Worm (Caenorhabditis elegans): ENCODE data around the gene exl-1.

exl-1 gene

ce11 chrII:14413035-14413525 lies at the start of gene exl-1:
exl-1 (minus strand) TSS chrII:14413475.
- TF ChIP-seq fkh-10 (GFP tag; optimal IDR thresholded peaks at IDR 0.05) (no peak), pha-4 (tag; optimal IDR thresholded peaks at IDR 0.05) (no peak), ceh-82 (tag; optimal IDR thresholded peaks at IDR 0.05) (no peak), unc-62 (GFP tag; optimal IDR thresholded peaks at IDR 0.05) (no peak)

- TF ChIP-seq nhr-77 (tag; optimal IDR thresholded peaks at IDR 0.05): no peak
- no peak for TF ChIP-seq elt-3 (tag; optimal IDR thresholded peaks at IDR 0.05)
- TF ChIP-seq aly-2 (tag; optimal IDR thresholded peaks at IDR 0.05): no peak
- no peak for TF ChIP-seq nhr-67 (tag; optimal IDR thresholded peaks at IDR 0.05)
- no peak for TF ChIP-seq ceh-82 (tag; optimal IDR thresholded peaks at IDR 0.05)
- TF ChIP-seq lsy-12 (tag; optimal IDR thresholded peaks at IDR 0.05): no peak
- no peak for TF ChIP-seq eor-1 (tag; optimal IDR thresholded peaks at IDR 0.05)
- TF ChIP-seq elt-2 (tag; optimal IDR thresholded peaks at IDR 0.05): no peak
- TF ChIP-seq daf-12 (tag; optimal IDR thresholded peaks at IDR 0.05): no peak
- TF ChIP-seq nhr-43 (tag; optimal IDR thresholded peaks at IDR 0.05; ENCODE audit: poor library complexity, severe bottlenecking): no peak
- TF ChIP-seq nhr-237 (tag; optimal IDR thresholded peaks at IDR 0.05): no peak
- no peak for TF ChIP-seq skn-1 (tag; optimal IDR thresholded peaks at IDR 0.05)
Observed at ce11 chrII:14455332-14455731, 42.1 kb upstream of the exl-1 start, which contains the start of gene dmsr-6. dmsr-6 (plus strand) TSS chrII:14455632.

DNA sequence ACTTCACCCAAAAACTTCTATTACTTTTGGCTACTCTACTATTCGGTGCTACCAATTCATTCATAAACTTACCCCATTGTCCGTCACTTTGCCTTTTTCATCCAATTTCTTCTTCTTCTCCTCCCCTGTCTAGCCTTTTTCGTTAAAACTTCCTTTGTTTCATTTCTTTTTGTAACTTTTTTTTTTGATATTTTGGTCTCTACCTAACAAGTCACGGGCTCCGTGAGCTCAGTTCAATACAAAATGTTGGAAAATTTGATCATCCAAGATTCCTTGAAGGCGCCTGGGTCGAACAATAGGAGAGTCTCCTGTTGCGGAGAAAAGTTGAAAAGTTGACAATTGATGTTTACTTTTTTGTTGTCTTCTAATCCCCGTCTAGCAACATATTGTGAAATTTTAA lies 38.7 kb upstream of the exl-1 start:
- TF ChIP-seq pqm-1 (tag; optimal IDR thresholded peaks at IDR 0.05) (no peak), fos-1 (tag; optimal IDR thresholded peaks at IDR 0.05) (no peak), fkh-10 (GFP tag; optimal IDR thresholded peaks at IDR 0.05) (peak; percentile 22)

DNA sequence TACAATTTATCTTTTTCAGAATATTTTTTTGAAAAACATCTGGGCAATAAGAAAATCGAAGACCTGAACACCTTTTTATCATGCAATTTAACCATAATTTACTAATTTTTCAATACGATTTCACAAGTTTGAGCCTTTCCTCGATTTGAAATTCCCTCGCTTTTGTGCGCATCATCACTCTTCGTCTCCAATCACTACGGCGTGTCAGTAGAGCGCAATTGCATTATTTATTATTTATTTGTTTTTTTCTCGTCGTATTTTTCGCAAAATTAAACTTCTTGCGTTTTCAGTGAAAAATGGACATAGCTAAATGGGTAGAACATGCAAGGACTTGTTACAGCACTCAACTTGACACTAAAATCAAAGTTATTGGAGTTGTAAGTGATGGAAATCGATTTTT lies 27.9 kb upstream of the exl-1 start, which contains the start of gene smg-8:
smg-8 (plus strand) TSS at position 266 of the 400 bp plus-strand sequence.
- no peak for TF ChIP-seq jun-1 (tag; optimal IDR thresholded peaks at IDR 0.05)
- no peak for TF ChIP-seq elt-1 (tag; optimal IDR thresholded peaks at IDR 0.05)
- TF ChIP-seq ztf-4 (tag; optimal IDR thresholded peaks at IDR 0.05): no peak
- TF ChIP-seq nfya-1 (tag; optimal IDR thresholded peaks at IDR 0.05; ENCODE audit: insufficient read depth): peak; percentile 93
- TF ChIP-seq eor-1 (tag; optimal IDR thresholded peaks at IDR 0.05): no peak
- TF ChIP-seq nhr-43 (tag; optimal IDR thresholded peaks at IDR 0.05; ENCODE audit: poor library complexity, severe bottlenecking): no peak
- no peak for TF ChIP-seq fos-1 (tag; optimal IDR thresholded peaks at IDR 0.05)
- no peak for TF ChIP-seq elt-2 (tag; optimal IDR thresholded peaks at IDR 0.05)
- TF ChIP-seq nhr-11 (tag; optimal IDR thresholded peaks at IDR 0.05): no peak
- TF ChIP-seq nhr-12 (tag; optimal IDR thresholded peaks at IDR 0.05): no peak
- TF ChIP-seq elt-3 (tag; optimal IDR thresholded peaks at IDR 0.05): no peak
- TF ChIP-seq tbx-2 (tag; optimal IDR thresholded peaks at IDR 0.05): no peak
- TF ChIP-seq lin-15B (tag; optimal IDR thresholded peaks at IDR 0.05): peak; percentile 88
- no peak for TF ChIP-seq nhr-77 (tag; optimal IDR thresholded peaks at IDR 0.05)
- TF ChIP-seq ceh-28 (tag; optimal IDR thresholded peaks at IDR 0.05): peak; percentile 56
- TF ChIP-seq pqm-1 (tag; optimal IDR thresholded peaks at IDR 0.05): peak; percentile 35
- no peak for TF ChIP-seq unc-39 (tag; optimal IDR thresholded peaks at IDR 0.05)
- TF ChIP-seq R02D3.7 (tag; optimal IDR thresholded peaks at IDR 0.05): peak; percentile 45
- TF ChIP-seq egl-5 (tag; optimal IDR thresholded peaks at IDR 0.05): peak; percentile 54
- TF ChIP-seq nhr-23 (tag; optimal IDR thresholded peaks at IDR 0.05): peak; percentile 44
- no peak for TF ChIP-seq unc-62 (GFP tag; optimal IDR thresholded peaks at IDR 0.05)
- no peak for TF ChIP-seq nhr-76 (tag; optimal IDR thresholded peaks at IDR 0.05)
- no peak for TF ChIP-seq lsy-12 (tag; optimal IDR thresholded peaks at IDR 0.05)
- TF ChIP-seq ceh-82 (tag; optimal IDR thresholded peaks at IDR 0.05): peak; percentile 28
- peak; percentile 66 for TF ChIP-seq snpc-4 (tag; optimal IDR thresholded peaks at IDR 0.05)
- TF ChIP-seq ceh-9 (tag; optimal IDR thresholded peaks at IDR 0.05): no peak
- no peak for TF ChIP-seq fkh-2 (tag; optimal IDR thresholded peaks at IDR 0.05)
- no peak for TF ChIP-seq mml-1 (tag; optimal IDR thresholded peaks at IDR 0.05)
- peak; percentile 34 for TF ChIP-seq nhr-25 (tag; optimal IDR thresholded peaks at IDR 0.05)
- TF ChIP-seq skn-1 (tag; optimal IDR thresholded peaks at IDR 0.05): peak; percentile 69
- TF ChIP-seq hmg-11 (tag; optimal IDR thresholded peaks at IDR 0.05): peak; percentile 32
- peak; percentile 98 for TF ChIP-seq pha-4 (tag; optimal IDR thresholded peaks at IDR 0.05)
- TF ChIP-seq ama-1 (optimal IDR thresholded peaks at IDR 0.05): no peak
- no peak for TF ChIP-seq aly-2 (tag; optimal IDR thresholded peaks at IDR 0.05)
- peak; percentile 80 for TF ChIP-seq lin-39 (tag; optimal IDR thresholded peaks at IDR 0.05)
- TF ChIP-seq nhr-28 (tag; optimal IDR thresholded peaks at IDR 0.05): no peak
